Fruit fly (Drosophila melanogaster) whole organism, prepupa: ENCODE measurements around the gene RpS14a.

ENCODE experiments used
- Blimp-1 ChIP-seq: fragments of 200-800 bp; sonication (Bioruptor generic); optimal IDR thresholded peaks from 3 replicates; lab custom pipeline; 2017; ENCODE audit warnings: missing biosample characterization, missing genetic modification characterization, mild to moderate bottlenecking, moderate library complexity, missing genetic modification reagents
- CG10631 ChIP-seq: fragments of 200-800 bp; sonication (Bioruptor generic); optimal IDR thresholded peaks from 2 replicates; lab custom pipeline; 2016; ENCODE audit warnings: missing biosample characterization, missing genetic modification characterization
- CG10669 ChIP-seq: fragments of 200-800 bp; sonication (Bioruptor generic); optimal IDR thresholded peaks from 3 replicates; lab custom pipeline; 2018; ENCODE audit warnings: missing biosample characterization, mild to moderate bottlenecking, missing genetic modification characterization, moderate library complexity
- CG11294 ChIP-seq: fragments of 200-800 bp; sonication (Bioruptor generic); IDR thresholded peaks from 2 replicates; pipeline ENCODE4 v1.3.6; 2022; ENCODE audit warnings: missing biosample characterization, missing genetic modification characterization
- CG15336 ChIP-seq: fragments of 200-800 bp; sonication (Bioruptor generic); IDR thresholded peaks from 2 replicates; pipeline ENCODE4 v1.3.6; 2022; ENCODE audit warnings: missing biosample characterization, missing genetic modification characterization
- CG3032 ChIP-seq: fragments of 200-800 bp; optimal IDR thresholded peaks from 2 replicates; lab custom pipeline; 2019; ENCODE audit warnings: missing biosample characterization, mild to moderate bottlenecking, missing genetic modification characterization, moderate library complexity
- CG31627 ChIP-seq: fragments of 200-800 bp; sonication (Bioruptor generic); optimal IDR thresholded peaks from 3 replicates; lab custom pipeline; 2016; ENCODE audit warnings: missing biosample characterization, missing genetic modification characterization
- CG32006 ChIP-seq: fragments of 200-800 bp; sonication (Bioruptor generic); optimal IDR thresholded peaks from 3 replicates; lab custom pipeline; 2017; ENCODE audit warnings: missing biosample characterization, mild to moderate bottlenecking, missing genetic modification characterization
- CG34406 ChIP-seq: fragments of 200-800 bp; sonication (Bioruptor generic); optimal IDR thresholded peaks from 3 replicates; lab custom pipeline; 2016; ENCODE audit warnings: missing biosample characterization, missing genetic modification characterization
- CG3919 ChIP-seq: fragments of 200-800 bp; sonication (Bioruptor generic); optimal IDR thresholded peaks from 3 replicates; lab custom pipeline; 2016; ENCODE audit warnings: missing biosample characterization, missing genetic modification characterization
- CG4318 ChIP-seq: fragments of 200-800 bp; sonication (Bioruptor generic); optimal IDR thresholded peaks from 3 replicates; lab custom pipeline; 2017; ENCODE audit warnings: missing biosample characterization, mild to moderate bottlenecking, missing genetic modification characterization
- CG6792 ChIP-seq: fragments of 200-800 bp; sonication (Bioruptor generic); optimal IDR thresholded peaks from 3 replicates; lab custom pipeline; 2016; ENCODE audit warnings: missing biosample characterization, missing genetic modification characterization
- CG6808 ChIP-seq: fragments of 200-800 bp; sonication (Bioruptor generic); optimal IDR thresholded peaks from 3 replicates; lab custom pipeline; 2017; ENCODE audit warnings: missing biosample characterization, missing genetic modification characterization, mild to moderate bottlenecking, moderate library complexity, missing genetic modification reagents
- CG8119 ChIP-seq: fragments of 200-800 bp; sonication (Bioruptor generic); IDR thresholded peaks from 3 replicates; pipeline ENCODE4 v1.3.6; 2022; ENCODE audit warnings: missing biosample characterization, missing genetic modification characterization
- CG8632 ChIP-seq: fragments of 200-800 bp; sonication (Bioruptor generic); optimal IDR thresholded peaks from 3 replicates; lab custom pipeline; 2016; ENCODE audit warnings: missing biosample characterization, missing genetic modification characterization
- CG9139 ChIP-seq: fragments of 200-800 bp; sonication (Bioruptor generic); optimal IDR thresholded peaks from 3 replicates; lab custom pipeline; 2017; ENCODE audit warnings: missing biosample characterization, mild to moderate bottlenecking, missing genetic modification characterization
- Eip78C ChIP-seq: fragments of 200-800 bp; sonication (Bioruptor generic); peaks from one replicate; lab custom pipeline; 2016; ENCODE audit warnings: missing biosample characterization, missing genetic modification characterization
- Eip93F ChIP-seq: fragments of 200-800 bp; sonication (Bioruptor generic); optimal IDR thresholded peaks from 2 replicates; lab custom pipeline; 2016; ENCODE audit warnings: missing biosample characterization, mild to moderate bottlenecking, missing genetic modification characterization
- Ets21C ChIP-seq: fragments of 200-800 bp; sonication (Bioruptor generic); optimal IDR thresholded peaks from 3 replicates; lab custom pipeline; 2016; ENCODE audit warnings: missing biosample characterization, missing genetic modification characterization
- Ets96B ChIP-seq: fragments of 200-800 bp; optimal IDR thresholded peaks from 2 replicates; lab custom pipeline; 2019; ENCODE audit warnings: missing biosample characterization, mild to moderate bottlenecking, missing genetic modification characterization, moderate library complexity
- Hr39 ChIP-seq: fragments of 200-800 bp; sonication (Bioruptor generic); optimal IDR thresholded peaks from 2 replicates; lab custom pipeline; 2016; ENCODE audit warnings: missing biosample characterization, missing genetic modification characterization
- Hr4 ChIP-seq: fragments of 200-800 bp; sonication (Bioruptor generic); optimal IDR thresholded peaks from 3 replicates; lab custom pipeline; 2016; ENCODE audit warnings: missing biosample characterization, missing genetic modification characterization
- Lpt ChIP-seq: fragments of 200-800 bp; sonication (Bioruptor generic); optimal IDR thresholded peaks from 3 replicates; lab custom pipeline; 2016; ENCODE audit warnings: missing biosample characterization, missing genetic modification characterization
- Met ChIP-seq: fragments of 200-800 bp; sonication (Bioruptor generic); optimal IDR thresholded peaks from 3 replicates; lab custom pipeline; 2016; ENCODE audit warnings: missing biosample characterization, missing genetic modification characterization
- OdsH ChIP-seq: fragments of 200-800 bp; sonication (Bioruptor generic); optimal IDR thresholded peaks from 3 replicates; lab custom pipeline; 2016; ENCODE audit warnings: missing biosample characterization, missing genetic modification characterization
- Smox ChIP-seq: fragments of 200-800 bp; sonication (Bioruptor generic); optimal IDR thresholded peaks from 3 replicates; lab custom pipeline; 2016; ENCODE audit warnings: missing biosample characterization, missing genetic modification characterization
- Sox102F ChIP-seq: fragments of 200-800 bp; sonication (Bioruptor generic); optimal IDR thresholded peaks from 2 replicates; lab custom pipeline; 2016; ENCODE audit warnings: missing biosample characterization, mild to moderate bottlenecking, missing genetic modification characterization
- Sox14 ChIP-seq: fragments of 200-800 bp; sonication (Bioruptor generic); optimal IDR thresholded peaks from 3 replicates; lab custom pipeline; 2016; ENCODE audit warnings: missing biosample characterization, missing genetic modification characterization
- Sox15 ChIP-seq: fragments of 200-800 bp; sonication (Bioruptor generic); optimal IDR thresholded peaks from 3 replicates; lab custom pipeline; 2016; ENCODE audit warnings: missing biosample characterization, missing genetic modification characterization
- achi ChIP-seq: fragments of 200-800 bp; sonication (Bioruptor generic); optimal IDR thresholded peaks from 3 replicates; lab custom pipeline; 2016; ENCODE audit warnings: missing biosample characterization, missing genetic modification characterization
- acj6 ChIP-seq: fragments of 200-800 bp; sonication (Bioruptor generic); optimal IDR thresholded peaks from 3 replicates; lab custom pipeline; 2016; ENCODE audit warnings: missing biosample characterization, missing genetic modification characterization
- cyc ChIP-seq: fragments of 200-800 bp; sonication (Bioruptor generic); optimal IDR thresholded peaks from 3 replicates; lab custom pipeline; 2016; ENCODE audit warnings: missing biosample characterization, missing genetic modification characterization
- dsx ChIP-seq: fragments of 200-800 bp; optimal IDR thresholded peaks from 3 replicates; lab custom pipeline; 2019; ENCODE audit warnings: missing biosample characterization, mild to moderate bottlenecking, missing genetic modification characterization, moderate library complexity; ENCODE audit not compliant: poor library complexity, severe bottlenecking
- eg ChIP-seq: fragments of 200-800 bp; sonication (Bioruptor generic); IDR thresholded peaks from 3 replicates; pipeline ENCODE4 v1.3.6; 2022; ENCODE audit warnings: missing biosample characterization, missing genetic modification characterization
- esn ChIP-seq: fragments of 200-800 bp; sonication (Bioruptor generic); optimal IDR thresholded peaks from 2 replicates; lab custom pipeline; 2016; ENCODE audit warnings: missing biosample characterization, mild to moderate bottlenecking, missing genetic modification characterization, moderate library complexity
- fd59A ChIP-seq: fragments of 200-800 bp; sonication (Bioruptor generic); optimal IDR thresholded peaks from 2 replicates; lab custom pipeline; 2017; ENCODE audit warnings: missing biosample characterization, mild to moderate bottlenecking, missing genetic modification characterization, missing genetic modification reagents
- fd85E ChIP-seq: fragments of 200-800 bp; sonication (Bioruptor generic); optimal IDR thresholded peaks from 3 replicates; lab custom pipeline; 2016; ENCODE audit warnings: missing biosample characterization, missing genetic modification characterization
- net ChIP-seq: fragments of 200-800 bp; sonication (Bioruptor generic); optimal IDR thresholded peaks from 3 replicates; lab custom pipeline; 2016; ENCODE audit warnings: missing biosample characterization, missing genetic modification characterization
- pdm3 ChIP-seq: fragments of 200-800 bp; sonication (Bioruptor generic); optimal IDR thresholded peaks from 3 replicates; lab custom pipeline; 2016; ENCODE audit warnings: missing biosample characterization, missing genetic modification characterization
- salr ChIP-seq, 2 experiments: fragments of 200-800 bp; sonication (Bioruptor generic); optimal IDR thresholded peaks; 3 replicates each; lab custom pipeline; 2016 to 2018; ENCODE audit warnings: missing biosample characterization in 2 of 2, missing genetic modification characterization in 2 of 2, mild to moderate bottlenecking in 1 of 2
- ss ChIP-seq, 2 experiments: fragments of 200-800 bp; sonication (Bioruptor generic); optimal IDR thresholded peaks; 2 replicates in 1 of 2; 3 replicates in 1 of 2; lab custom pipeline; 2017 to 2018; ENCODE audit warnings: mild to moderate bottlenecking in 2 of 2, missing biosample characterization in 2 of 2, missing genetic modification characterization in 2 of 2, moderate library complexity in 1 of 2
- svp ChIP-seq: fragments of 200-800 bp; sonication (Bioruptor generic); peaks from one replicate; lab custom pipeline; 2016; ENCODE audit warnings: missing biosample characterization, missing genetic modification characterization
- topi ChIP-seq: fragments of 200-800 bp; sonication (Bioruptor generic); optimal IDR thresholded peaks from 3 replicates; lab custom pipeline; 2016; ENCODE audit warnings: missing biosample characterization, missing genetic modification characterization
- vri ChIP-seq: fragments of 200-800 bp; sonication (Bioruptor generic); optimal IDR thresholded peaks from 3 replicates; lab custom pipeline; 2016; ENCODE audit warnings: missing biosample characterization, mild to moderate bottlenecking, missing genetic modification characterization

RpS14a gene

DNA sequence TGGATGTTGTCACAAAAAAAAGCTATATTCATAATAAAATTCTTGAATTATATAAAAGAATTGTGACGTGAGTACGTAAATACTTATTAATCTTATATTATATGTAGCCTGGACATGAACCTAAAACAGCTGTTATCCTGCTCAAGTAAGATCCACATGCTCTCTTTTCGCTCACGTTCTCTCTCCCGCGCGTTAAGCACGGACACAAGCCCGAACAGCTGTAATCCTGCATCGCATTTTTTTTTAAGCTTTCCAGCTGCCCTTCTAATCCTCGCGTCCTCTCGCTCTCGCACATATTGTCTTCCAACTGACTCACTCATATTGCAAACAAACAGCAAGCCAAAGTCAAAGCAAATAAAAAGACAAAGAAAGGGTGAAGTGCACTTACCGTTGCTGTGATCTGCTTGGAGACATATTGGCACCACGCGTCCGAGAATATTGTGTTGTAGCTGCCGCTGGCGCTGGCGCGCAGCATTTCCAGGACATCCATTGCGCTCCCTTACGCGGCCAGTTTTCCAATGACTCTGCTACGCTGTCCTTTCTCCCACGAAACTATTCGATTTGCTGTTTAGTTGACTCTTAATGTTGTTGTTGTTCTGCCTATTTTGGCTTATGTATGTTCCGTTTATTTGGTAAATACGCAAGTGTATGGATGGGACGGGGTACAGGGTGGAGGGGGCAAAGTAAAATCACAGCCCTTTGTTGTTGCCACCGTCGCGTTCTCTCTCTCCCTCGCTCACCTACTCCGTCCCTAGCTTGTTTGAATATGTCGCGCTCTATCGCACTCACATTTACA lies 33.7 kb downstream of the RpS14a start (continued):
- TF ChIP-seq CG6808 (GFP tag; lab: Kevin White, UChicago) (peak; percentile 16), CG6792 (GFP tag; lab: Kevin White, UChicago) (no peak), svp (peak; percentile 36), Hr4 (GFP tag; lab: Kevin White, UChicago) (no peak), CG4318 (no peak), Ets96B (tag; lab: Kevin White, UChicago) (no peak), CG34406 (GFP tag; lab: Kevin White, UChicago) (no peak), CG15336 (GFP tag; lab: Robert Waterston, UW) (no peak), fd85E (no peak), CG10631 (GFP tag; lab: Kevin White, UChicago) (no peak), eg (GFP tag; lab: Robert Waterston, UW) (no peak), CG31627 (GFP tag; lab: Kevin White, UChicago) (no peak), fd59A (GFP tag; lab: Kevin White, UChicago) (no peak), CG11294 (GFP tag; lab: Robert Waterston, UW) (no peak), Sox14 (GFP tag; lab: Kevin White, UChicago) (peak; percentile 69), acj6 (no peak), Hr39 (no peak), Eip78C (GFP tag; lab: Kevin White, UChicago) (peak; percentile 49), vri (GFP tag; lab: Kevin White, UChicago) (no peak)

DNA sequence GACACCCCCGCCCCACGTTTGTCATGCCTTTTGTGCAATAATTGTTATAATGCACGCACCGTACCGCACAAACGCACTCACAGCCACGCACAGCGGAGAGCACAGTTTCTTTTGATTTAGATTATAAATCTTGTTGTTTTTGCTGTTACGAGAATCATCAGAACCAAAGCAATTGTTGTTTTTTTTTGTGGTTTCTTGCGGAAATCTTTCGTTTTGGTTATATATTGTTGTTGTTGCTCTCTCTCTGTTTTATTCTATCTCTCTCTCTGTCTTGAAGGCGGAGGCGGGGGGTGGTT lies 34.3 kb downstream of the RpS14a start:
- TF ChIP-seq dsx (GFP tag; lab: Kevin White, UChicago) (peak; percentile 14), Hr4 (GFP tag; lab: Kevin White, UChicago) (no peak), ss (GFP tag; optimal IDR thresholded peaks at IDR 0.05; lab: Kevin White, UChicago) (peak in 1 of 2 experiments; percentile 56), CG8119 (0 out of 3 replicates have a peak, but pooled peaks have one; percentile 9), CG9139 (GFP tag; lab: Kevin White, UChicago) (peak; percentile 10), Sox14 (GFP tag; lab: Kevin White, UChicago) (peak; percentile 28)

- TF ChIP-seq esn (GFP tag; lab: Kevin White, UChicago) (peak; percentile 62), achi (GFP tag; lab: Kevin White, UChicago) (peak; percentile 55), CG3032 (peak; percentile 36), salr (GFP tag; optimal IDR thresholded peaks at IDR 0.05; lab: Kevin White, UChicago) (peak in 1 of 2 experiments; percentile 30), CG10631 (GFP tag; lab: Kevin White, UChicago) (peak; percentile 59), CG31627 (GFP tag; lab: Kevin White, UChicago) (peak; percentile 14), CG32006 (peak; percentile 34), OdsH (peak; percentile 51), net (peak; percentile 5), Lpt (GFP tag; lab: Kevin White, UChicago) (no peak), cyc (peak; percentile 18), CG8632 (peak; percentile 53), pdm3 (GFP tag; lab: Kevin White, UChicago) (peak; percentile 51), dsx (GFP tag; lab: Kevin White, UChicago) (no peak), Met (peak; percentile 35), Smox (GFP tag; lab: Kevin White, UChicago) (peak; percentile 39), Sox102F (GFP tag; lab: Kevin White, UChicago) (peak; percentile 8), vri (GFP tag; lab: Kevin White, UChicago) (no peak), acj6 (peak; percentile 54), Eip93F (GFP tag; lab: Kevin White, UChicago) (no peak), topi (GFP tag; lab: Kevin White, UChicago) (peak; percentile 36), Hr39 (peak; percentile 9), Ets21C (GFP tag; lab: Kevin White, UChicago) (peak; percentile 7), CG10669 (GFP tag; lab: Kevin White, UChicago) (no peak), Sox15 (peak; percentile 34), eg (GFP tag; lab: Robert Waterston, UW) (0 out of 3 replicates have a peak, but pooled peaks have one; percentile 13), Hr4 (GFP tag; lab: Kevin White, UChicago) (peak; percentile 18), Eip78C (GFP tag; lab: Kevin White, UChicago) (peak; percentile 74), CG3919 (peak; percentile 16), Blimp-1 (no peak), svp (peak; percentile 59), Ets96B (tag; lab: Kevin White, UChicago) (peak; percentile 15), CG9139 (GFP tag; lab: Kevin White, UChicago) (no peak), CG6792 (GFP tag; lab: Kevin White, UChicago) (peak; percentile 40)
Measured at dm6 chrX:7968215-7968799, 34.8 kb downstream of the RpS14a start, which contains the start of gene sws. Gene sws, minus strand, starts transcription at chrX:7968236.
